Worm (Caenorhabditis elegans): ENCODE measurements around the gene B0222.11.
A peak's percentile ranks its signal among the peaks of the same experiment; 100 is the strongest.

- TF ChIP-seq jun-1 (tag; optimal IDR thresholded peaks at IDR 0.05), result no peak
- TF ChIP-seq blmp-1 (tag; optimal IDR thresholded peaks at IDR 0.05), result peak; percentile 95
- no peak for TF ChIP-seq skn-1 (tag; optimal IDR thresholded peaks at IDR 0.05)
- TF ChIP-seq nhr-11 (tag; optimal IDR thresholded peaks at IDR 0.05), result no peak
- no peak for TF ChIP-seq lin-35 (GFP tag; optimal IDR thresholded peaks at IDR 0.05)
- TF ChIP-seq nhr-85 (tag), result no peak
- TF ChIP-seq dpl-1 (GFP tag; optimal IDR thresholded peaks at IDR 0.05), result no peak
- TF ChIP-seq nhr-12 (tag; optimal IDR thresholded peaks at IDR 0.05), result no peak
- no peak for TF ChIP-seq lin-39 (tag; optimal IDR thresholded peaks at IDR 0.05)
- TF ChIP-seq unc-62 (GFP tag; optimal IDR thresholded peaks at IDR 0.05), result no peak
- no peak for TF ChIP-seq ztf-11 (tag; optimal IDR thresholded peaks at IDR 0.05)
Observed at ce11 chrV:9181669-9182250, 13.8 kb upstream of the B0222.11 start, which contains the start of gene ptr-1.
